Worm (Caenorhabditis elegans): ENCODE data around the gene K08H2.5.

DNA sequence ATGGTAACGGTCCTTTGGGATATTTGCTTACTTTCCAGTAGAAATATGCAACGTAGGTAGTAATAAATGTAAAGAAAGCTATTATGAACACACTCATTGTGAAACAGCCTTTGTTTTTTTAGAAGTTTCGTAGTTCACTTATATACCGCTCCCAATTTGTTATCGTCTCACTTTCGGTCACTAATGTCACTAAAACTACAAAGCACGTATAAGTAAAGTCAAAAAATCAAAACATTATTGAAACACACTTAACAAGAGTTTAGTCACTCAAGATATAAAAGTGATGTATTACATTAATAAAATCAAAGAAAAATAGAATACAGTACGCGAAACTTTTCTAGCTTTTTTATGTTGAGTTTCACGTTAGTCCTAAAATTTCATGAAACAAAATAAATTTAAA lies 32.0 kb upstream of the K08H2.5 start, which contains the start of gene cyp-14A3:
- no peak for TF ChIP-seq sptf-1 (tag; optimal IDR thresholded peaks at IDR 0.05)
- TF ChIP-seq nhr-28 (tag; optimal IDR thresholded peaks at IDR 0.05): no peak
- no peak for TF ChIP-seq blmp-1 (tag; optimal IDR thresholded peaks at IDR 0.05)
- no peak for TF ChIP-seq ztf-11 (tag; optimal IDR thresholded peaks at IDR 0.05)
- TF ChIP-seq pha-4 (tag; optimal IDR thresholded peaks at IDR 0.05): no peak
- TF ChIP-seq nhr-2 (tag; optimal IDR thresholded peaks at IDR 0.05): no peak
- no peak for TF ChIP-seq nhr-76 (tag; optimal IDR thresholded peaks at IDR 0.05)
- TF ChIP-seq sem-2 (GFP tag; optimal IDR thresholded peaks at IDR 0.05): no peak
- TF ChIP-seq mep-1 (tag; optimal IDR thresholded peaks at IDR 0.05): no peak
- no peak for TF ChIP-seq unc-62 (GFP tag; optimal IDR thresholded peaks at IDR 0.05)
